Fruit fly (Drosophila melanogaster) whole organism, embryonic: ENCODE data around the gene toy.

Experiments used
- Adf1 ChIP-seq: fragments of 200-800 bp; sonication (Bioruptor generic); IDR thresholded peaks from 2 replicates; pipeline ENCODE4 v1.3.6; 2022; ENCODE audit warnings: missing biosample characterization, missing genetic modification characterization
- Awh ChIP-seq: fragments of 200-800 bp; sonication (Bioruptor generic); IDR thresholded peaks from 2 replicates; pipeline ENCODE4, ENCODE4 v1.3.6; 2022; ENCODE audit warnings: missing biosample characterization, missing genetic modification characterization
- B-H1 ChIP-seq: fragments of 200-800 bp; sonication (Bioruptor generic); IDR thresholded peaks from 3 replicates; pipeline ENCODE4 v1.3.6; 2022; ENCODE audit warnings: missing biosample characterization, missing genetic modification characterization
- Blimp-1 ChIP-seq: fragments of 200-800 bp; sonication (Bioruptor generic); optimal IDR thresholded peaks from 3 replicates; lab custom pipeline; 2018; ENCODE audit warnings: missing biosample characterization, missing genetic modification characterization, mild to moderate bottlenecking, moderate library complexity, missing genetic modification reagents
- CG1024 ChIP-seq: fragments of 200-800 bp; sonication (Bioruptor generic); IDR thresholded peaks from 2 replicates; pipeline ENCODE4 v1.3.6; 2022; ENCODE audit warnings: missing biosample characterization, missing genetic modification characterization
- CG10321 ChIP-seq: fragments of 200-800 bp; sonication (Bioruptor generic); IDR thresholded peaks from 2 replicates; pipeline ENCODE4 v1.3.6; 2022; ENCODE audit warnings: missing biosample characterization, missing genetic modification characterization
- CG10543 ChIP-seq: fragments of 200-800 bp; sonication (Bioruptor generic); optimal IDR thresholded peaks from 3 replicates; lab custom pipeline; 2017; ENCODE audit warnings: missing biosample characterization, mild to moderate bottlenecking, missing genetic modification characterization, moderate library complexity
- CG11247 ChIP-seq: fragments of 200-800 bp; sonication (Bioruptor generic); IDR thresholded peaks from 2 replicates; pipeline ENCODE4 v1.3.6; 2022; ENCODE audit warnings: missing biosample characterization, missing genetic modification characterization
- CG11398 ChIP-seq: fragments of 200-800 bp; sonication (Bioruptor generic); optimal IDR thresholded peaks from 2 replicates; lab custom pipeline; 2016; ENCODE audit warnings: missing biosample characterization, missing genetic modification characterization
- CG13624 ChIP-seq: fragments of 200-800 bp; sonication (Bioruptor generic); optimal IDR thresholded peaks from 2 replicates; lab custom pipeline; 2016; ENCODE audit warnings: missing biosample characterization, missing genetic modification characterization
- CG14860 ChIP-seq: fragments of 200-800 bp; sonication (Bioruptor generic); IDR thresholded peaks from 3 replicates; pipeline ENCODE4 v1.3.6; 2022; ENCODE audit warnings: missing biosample characterization, missing genetic modification characterization; ENCODE audit not compliant: partially characterized antibody
- CG15479 ChIP-seq: fragments of 200-800 bp; sonication (Bioruptor generic); optimal IDR thresholded peaks from 3 replicates; lab custom pipeline; 2019; ENCODE audit warnings: missing biosample characterization, mild to moderate bottlenecking, missing genetic modification characterization, moderate library complexity
- CG2875 ChIP-seq: fragments of 200-800 bp; sonication (Bioruptor generic); optimal IDR thresholded peaks from 2 replicates; lab custom pipeline; 2017; ENCODE audit warnings: missing biosample characterization, mild to moderate bottlenecking, missing genetic modification characterization, missing genetic modification reagents
- CG31365 ChIP-seq: fragments of 200-800 bp; sonication (Bioruptor generic); optimal IDR thresholded peaks from 2 replicates; lab custom pipeline; 2018; ENCODE audit warnings: missing biosample characterization, mild to moderate bottlenecking, missing genetic modification characterization
- CG3163 ChIP-seq: fragments of 200-800 bp; sonication (Bioruptor generic); optimal IDR thresholded peaks from 3 replicates; lab custom pipeline; 2016; ENCODE audit warnings: missing biosample characterization, missing genetic modification characterization
- CG32532 ChIP-seq: fragments of 200-800 bp; sonication (Bioruptor generic); IDR thresholded peaks from 2 replicates; pipeline ENCODE4 v1.3.6; 2022; ENCODE audit warnings: missing biosample characterization, missing genetic modification characterization
- CG3407 ChIP-seq: fragments of 200-800 bp; sonication (Bioruptor generic); optimal IDR thresholded peaks from 2 replicates; lab custom pipeline; 2018; ENCODE audit warnings: missing biosample characterization, mild to moderate bottlenecking, missing genetic modification characterization
- CG4707 ChIP-seq: fragments of 200-800 bp; sonication (Bioruptor generic); optimal IDR thresholded peaks from 2 replicates; lab custom pipeline; 2018; ENCODE audit warnings: missing biosample characterization, mild to moderate bottlenecking, missing genetic modification characterization, moderate library complexity
- CG5180 ChIP-seq: fragments of 200-800 bp; sonication (Bioruptor generic); optimal IDR thresholded peaks from 3 replicates; lab custom pipeline; 2017; ENCODE audit warnings: missing biosample characterization, missing genetic modification characterization, mild to moderate bottlenecking, moderate library complexity, missing genetic modification reagents
- CG6683 ChIP-seq: fragments of 200-800 bp; sonication (Bioruptor generic); optimal IDR thresholded peaks from 2 replicates; lab custom pipeline; 2017; ENCODE audit warnings: missing biosample characterization, mild to moderate bottlenecking, missing genetic modification characterization, missing genetic modification reagents
- CG6813 ChIP-seq: fragments of 200-800 bp; sonication (Bioruptor generic); optimal IDR thresholded peaks from 2 replicates; lab custom pipeline; 2017; ENCODE audit warnings: missing biosample characterization, missing genetic modification characterization, mild to moderate bottlenecking, moderate library complexity, missing genetic modification reagents
- CG7357 ChIP-seq: fragments of 200-800 bp; sonication (Bioruptor generic); IDR thresholded peaks from 3 replicates; pipeline ENCODE4 v1.3.6; 2022; ENCODE audit warnings: missing biosample characterization, missing genetic modification characterization
- CG7786 ChIP-seq: fragments of 200-800 bp; sonication (Bioruptor generic); optimal IDR thresholded peaks from 2 replicates; lab custom pipeline; 2016; ENCODE audit warnings: missing biosample characterization, missing genetic modification characterization
- CG8290 ChIP-seq, 3 experiments: fragments of 200-800 bp; sonication (Bioruptor generic); optimal IDR thresholded peaks; 2 replicates each; lab custom pipeline; 2016 to 2019; ENCODE audit warnings: missing biosample characterization in 3 of 3, missing genetic modification characterization in 3 of 3, mild to moderate bottlenecking in 2 of 3, moderate library complexity in 1 of 3
- Camta ChIP-seq: fragments of 200-800 bp; sonication (Bioruptor generic); optimal IDR thresholded peaks from 2 replicates; lab custom pipeline; 2016; ENCODE audit warnings: missing biosample characterization, missing genetic modification characterization
- Dip3 ChIP-seq: fragments of 200-800 bp; sonication (Bioruptor generic); optimal IDR thresholded peaks from 3 replicates; lab custom pipeline; 2016; ENCODE audit warnings: missing biosample characterization, missing genetic modification characterization
- Fer3 ChIP-seq: fragments of 200-800 bp; sonication (Bioruptor generic); optimal IDR thresholded peaks from 2 replicates; lab custom pipeline; 2018; ENCODE audit warnings: missing biosample characterization, mild to moderate bottlenecking, missing genetic modification characterization, moderate library complexity
- Gsc ChIP-seq: fragments of 200-800 bp; sonication (Bioruptor generic); IDR thresholded peaks from 2 replicates; pipeline ENCODE4 v1.3.6; 2022; ENCODE audit warnings: missing biosample characterization, missing genetic modification characterization
- Gug ChIP-seq: fragments of 200-800 bp; sonication (Bioruptor generic); IDR thresholded peaks from 4 replicates; pipeline ENCODE4 v1.3.6; 2022; ENCODE audit warnings: missing biosample characterization, missing genetic modification characterization
- HLH3B ChIP-seq: fragments of 200-800 bp; sonication (Bioruptor generic); IDR thresholded peaks from 2 replicates; pipeline ENCODE4 v1.3.6; 2022; ENCODE audit warnings: missing biosample characterization, missing genetic modification characterization
- HLH54F ChIP-seq: fragments of 200-800 bp; sonication (Bioruptor generic); optimal IDR thresholded peaks from 3 replicates; lab custom pipeline; 2016; ENCODE audit warnings: missing biosample characterization, missing genetic modification characterization
- Oaz ChIP-seq: fragments of 200-800 bp; sonication (Bioruptor generic); IDR thresholded peaks from 2 replicates; pipeline ENCODE4 v1.3.6; 2022; ENCODE audit warnings: missing biosample characterization, missing genetic modification characterization
- Sry-β ChIP-seq: fragments of 200-800 bp; sonication (Bioruptor generic); optimal IDR thresholded peaks from 2 replicates; lab custom pipeline; 2018; ENCODE audit warnings: missing biosample characterization, mild to moderate bottlenecking, missing genetic modification characterization, moderate library complexity
- Xbp1 ChIP-seq: fragments of 200-800 bp; sonication (Bioruptor generic); optimal IDR thresholded peaks from 3 replicates; lab custom pipeline; 2016; ENCODE audit warnings: missing biosample characterization, mild to moderate bottlenecking, missing genetic modification characterization
- bbx ChIP-seq: fragments of 200-800 bp; sonication (Bioruptor generic); IDR thresholded peaks from 2 replicates; pipeline ENCODE4 v1.3.6; 2022; ENCODE audit warnings: missing biosample characterization, missing genetic modification characterization; ENCODE audit not compliant: partially characterized antibody
- bsh ChIP-seq, 2 experiments: fragments of 200-800 bp; sonication (Bioruptor generic); optimal IDR thresholded peaks; 2 replicates each; lab custom pipeline; 2017 to 2018; ENCODE audit warnings: mild to moderate bottlenecking in 2 of 2, missing biosample characterization in 2 of 2, missing genetic modification characterization in 2 of 2, moderate library complexity in 1 of 2
- caup ChIP-seq: fragments of 200-800 bp; sonication (Bioruptor generic); optimal IDR thresholded peaks from 3 replicates; lab custom pipeline; 2017; ENCODE audit warnings: missing biosample characterization, mild to moderate bottlenecking, missing genetic modification characterization, moderate library complexity; ENCODE audit not compliant: severe bottlenecking
- dati ChIP-seq: fragments of 200-800 bp; sonication (Bioruptor generic); IDR thresholded peaks from 2 replicates; pipeline ENCODE4 v1.3.6; 2022; ENCODE audit warnings: missing biosample characterization, missing genetic modification characterization
- dimm ChIP-seq: fragments of 200-800 bp; sonication (Bioruptor generic); IDR thresholded peaks from 2 replicates; pipeline ENCODE4 v1.3.6; 2022; ENCODE audit warnings: missing biosample characterization, missing genetic modification characterization
- fd102C ChIP-seq: fragments of 200-800 bp; sonication (Bioruptor generic); optimal IDR thresholded peaks from 2 replicates; lab custom pipeline; 2018; ENCODE audit warnings: missing biosample characterization, mild to moderate bottlenecking, missing genetic modification characterization, moderate library complexity
- grau ChIP-seq: fragments of 200-800 bp; optimal IDR thresholded peaks from 3 replicates; lab custom pipeline; 2019; ENCODE audit warnings: missing biosample characterization, mild to moderate bottlenecking, missing genetic modification characterization, moderate library complexity
- gro ChIP-seq: fragments of 200-800 bp; sonication (Bioruptor generic); optimal IDR thresholded peaks from 2 replicates; lab custom pipeline; 2016; ENCODE audit warnings: missing biosample characterization, missing genetic modification characterization
- hkb ChIP-seq, 2 experiments: fragments of 200-800 bp in 1 of 2; fragments of >200 bp in 1 of 2; sonication (Bioruptor generic) in 1 of 2; IDR thresholded peaks in 1 of 2; optimal IDR thresholded peaks in 1 of 2; 2 replicates each; pipeline versions ENCODE4 v1.3.6 to Lab custom; 2017 to 2022; ENCODE audit warnings: missing biosample characterization in 1 of 2, missing genetic modification characterization in 1 of 2
- jumu ChIP-seq: fragments of 200-800 bp; sonication (Bioruptor generic); optimal IDR thresholded peaks from 3 replicates; lab custom pipeline; 2016; ENCODE audit warnings: missing biosample characterization, missing genetic modification characterization
- knrl ChIP-seq: fragments of 200-800 bp; sonication (Bioruptor generic); IDR thresholded peaks from 3 replicates; pipeline ENCODE4 v1.3.6; 2022; ENCODE audit warnings: missing biosample characterization, missing genetic modification characterization; ENCODE audit not compliant: partially characterized antibody
- lmd ChIP-seq: fragments of 200-800 bp; sonication (Bioruptor generic); IDR thresholded peaks from 2 replicates; pipeline ENCODE4 v1.3.6; 2022; ENCODE audit warnings: missing biosample characterization, missing genetic modification characterization
- pb ChIP-seq: fragments of 200-800 bp; sonication (Bioruptor generic); optimal IDR thresholded peaks from 3 replicates; lab custom pipeline; 2016; ENCODE audit warnings: missing biosample characterization, missing genetic modification characterization
- pho ChIP-seq: fragments of 200-800 bp; sonication (Bioruptor generic); optimal IDR thresholded peaks from 2 replicates; lab custom pipeline; 2016; ENCODE audit warnings: missing biosample characterization, missing genetic modification characterization

Gene toy

DNA sequence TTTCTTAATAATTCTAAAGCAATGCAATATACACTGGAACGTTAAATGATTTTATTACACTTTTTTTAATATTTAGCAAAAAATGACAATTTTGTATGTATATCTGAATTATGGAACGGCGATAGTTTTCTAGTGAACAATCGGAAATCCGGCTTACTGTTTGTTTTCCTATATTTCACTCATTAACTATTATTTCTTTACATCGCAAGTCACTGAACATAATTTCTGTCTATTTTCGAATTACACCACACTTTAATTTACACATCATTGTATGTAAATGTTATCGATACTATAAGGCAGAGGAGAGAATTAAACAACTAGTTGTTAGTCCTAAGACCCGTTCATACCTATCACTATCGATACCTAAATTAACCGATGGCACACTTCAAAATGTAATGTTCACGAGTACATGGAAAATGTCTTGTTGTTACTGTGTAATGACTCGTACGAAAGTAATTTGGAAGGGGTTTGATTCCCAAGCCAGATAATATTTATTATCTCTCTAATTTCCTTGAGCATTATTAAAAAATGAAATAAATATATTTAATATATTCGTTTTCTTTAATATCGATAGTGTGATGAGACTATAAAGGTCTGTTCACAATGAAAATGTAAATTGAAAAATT, 37.4 kb downstream of the toy start, which contains the start of gene PlexA (continued):
- TF ChIP-seq B-H1 (GFP tag; lab: Robert Waterston, UW) = peak; percentile 94
- peak; percentile 19 for TF ChIP-seq CG2875
- peak; percentile 87 for TF ChIP-seq CG8290 (GFP tag; optimal IDR thresholded peaks at IDR 0.05; lab: Kevin White, UChicago)
- TF ChIP-seq CG8290 (tag; optimal IDR thresholded peaks at IDR 0.05; lab: Kevin White, UChicago) = peak; percentile 22 to 83
- TF ChIP-seq CG4707 (GFP tag; lab: Kevin White, UChicago) = peak; percentile 18
- peak; percentile 53 for TF ChIP-seq gro (GFP tag; lab: Kevin White, UChicago)
- TF ChIP-seq CG32532 = peak; percentile 97
- peak; percentile 45 for TF ChIP-seq CG7786 (GFP tag; lab: Kevin White, UChicago)
- TF ChIP-seq HLH3B (GFP tag; lab: Robert Waterston, UW) = peak; percentile 94
- peak; percentile 84 for TF ChIP-seq knrl (GFP tag; lab: Robert Waterston, UW)
- peak; percentile 59 for TF ChIP-seq CG3407 (GFP tag; lab: Kevin White, UChicago)
- peak in 1 of 2 experiments; percentile 90 for TF ChIP-seq bsh (GFP tag; optimal IDR thresholded peaks at IDR 0.05; lab: Kevin White, UChicago)
- TF ChIP-seq CG3163 (GFP tag; lab: Kevin White, UChicago) = peak; percentile 7
- no peak for TF ChIP-seq CG11398 (GFP tag; lab: Kevin White, UChicago)
- no peak; the same call in 1 of the 2 replicates for TF ChIP-seq dati (GFP tag; lab: Robert Waterston, UW)
- TF ChIP-seq CG6813 (GFP tag; lab: Kevin White, UChicago) = peak; percentile 5
- peak; percentile 99 for TF ChIP-seq CG7357 (GFP tag; lab: Robert Waterston, UW)
- TF ChIP-seq grau (tag; lab: Kevin White, UChicago) = peak; percentile 89
- peak; percentile 47 for TF ChIP-seq CG13624 (GFP tag; lab: Kevin White, UChicago)
- peak; percentile 43 for TF ChIP-seq CG10543 (GFP tag; lab: Kevin White, UChicago)
- peak; percentile 67 for TF ChIP-seq bbx (GFP tag; lab: Robert Waterston, UW)
- TF ChIP-seq dimm (GFP tag; lab: Robert Waterston, UW) = no peak
- peak; percentile 0 for TF ChIP-seq CG15479 (GFP tag; lab: Kevin White, UChicago)
- TF ChIP-seq Sry-β = peak; percentile 32
- TF ChIP-seq fd102C (GFP tag; lab: Kevin White, UChicago) = no peak
- TF ChIP-seq CG14860 (GFP tag; lab: Robert Waterston, UW) = peak; percentile 58
- no peak for TF ChIP-seq CG31365 (tag; lab: Kevin White, UChicago)
- no peak for TF ChIP-seq pb (GFP tag; lab: Kevin White, UChicago)
- no peak for TF ChIP-seq Gsc
- TF ChIP-seq hkb (optimal IDR thresholded peaks at IDR 0.05; lab: Kevin White, UChicago) = no peak
- peak; percentile 81 for TF ChIP-seq hkb (GFP tag; IDR thresholded peaks at IDR 0.05; lab: Robert Waterston, UW)
- TF ChIP-seq Blimp-1 (GFP tag; lab: Kevin White, UChicago) = no peak
- peak; percentile 95 for TF ChIP-seq CG11247
- TF ChIP-seq Adf1 (GFP tag; lab: Robert Waterston, UW) = peak; percentile 65; the same call in 1 of the 2 replicates
- TF ChIP-seq CG6683 (GFP tag; lab: Kevin White, UChicago) = no peak
- TF ChIP-seq Camta (GFP tag; lab: Kevin White, UChicago) = peak; percentile 40
- TF ChIP-seq Oaz (GFP tag; lab: Robert Waterston, UW) = peak; percentile 73
- peak; percentile 93 for TF ChIP-seq Xbp1 (GFP tag; lab: Kevin White, UChicago)
- peak; percentile 65 for TF ChIP-seq CG10321 (GFP tag; lab: Robert Waterston, UW)
- no peak for TF ChIP-seq CG5180 (GFP tag; lab: Kevin White, UChicago)
- TF ChIP-seq CG1024 (GFP tag; lab: Robert Waterston, UW) = peak; percentile 98
- peak; percentile 66 for TF ChIP-seq caup (GFP tag; lab: Kevin White, UChicago)
- peak; percentile 97 for TF ChIP-seq lmd
- TF ChIP-seq HLH54F (GFP tag; lab: Kevin White, UChicago) = peak; percentile 72
- peak; percentile 96 for TF ChIP-seq Gug
- TF ChIP-seq jumu (GFP tag; lab: Kevin White, UChicago) = peak; percentile 16
- peak; percentile 91 for TF ChIP-seq Fer3 (tag; lab: Kevin White, UChicago)
- TF ChIP-seq Dip3 (GFP tag; lab: Kevin White, UChicago) = peak; percentile 70
- TF ChIP-seq pho (GFP tag; lab: Kevin White, UChicago) = no peak
- TF ChIP-seq Awh (GFP tag; lab: Robert Waterston, UW) = peak; percentile 94
